Fruit fly (Drosophila melanogaster) whole organism, embryonic: ENCODE measurements around the gene mldr.

ENCODE experiments used
- CG11456 ChIP-seq: fragments of 200-800 bp; sonication (Bioruptor generic); IDR thresholded peaks from 3 replicates; pipeline ENCODE4 v1.3.6; 2022; ENCODE audit warnings: missing biosample characterization, missing genetic modification characterization
- CG11560 ChIP-seq: fragments of 200-800 bp; sonication (Bioruptor generic); IDR thresholded peaks from 3 replicates; pipeline ENCODE4 v1.3.6; 2022; ENCODE audit warnings: missing biosample characterization, missing genetic modification characterization
- CG12071 ChIP-seq: fragments of 200-800 bp; sonication (Bioruptor generic); optimal IDR thresholded peaks from 3 replicates; lab custom pipeline; 2018; ENCODE audit warnings: missing biosample characterization, mild to moderate bottlenecking, missing genetic modification characterization
- CG12155 ChIP-seq: fragments of 200-800 bp; sonication (Bioruptor generic); optimal IDR thresholded peaks from 3 replicates; lab custom pipeline; 2016; ENCODE audit warnings: missing biosample characterization, missing genetic modification characterization
- CG12659 ChIP-seq: fragments of 200-800 bp; sonication (Bioruptor generic); optimal IDR thresholded peaks from 3 replicates; lab custom pipeline; 2017; ENCODE audit warnings: mild to moderate bottlenecking, missing biosample characterization, missing genetic modification reagents, missing genetic modification characterization
- CG13287 ChIP-seq: fragments of 200-800 bp; sonication (Bioruptor generic); IDR thresholded peaks from 2 replicates; pipeline ENCODE4 v1.3.6; 2022; ENCODE audit warnings: missing biosample characterization, missing genetic modification characterization; ENCODE audit not compliant: partially characterized antibody
- CG15011 ChIP-seq: fragments of 200-800 bp; sonication (Bioruptor generic); optimal IDR thresholded peaks from 3 replicates; lab custom pipeline; 2018; ENCODE audit warnings: missing biosample characterization, mild to moderate bottlenecking, missing genetic modification characterization
- CG15269 ChIP-seq: fragments of 200-800 bp; sonication (Bioruptor generic); optimal IDR thresholded peaks from 2 replicates; lab custom pipeline; 2018; ENCODE audit warnings: missing biosample characterization, mild to moderate bottlenecking, missing genetic modification characterization, moderate library complexity
- CG17385 ChIP-seq: fragments of 200-800 bp; sonication (Bioruptor generic); optimal IDR thresholded peaks from 3 replicates; lab custom pipeline; 2018; ENCODE audit warnings: missing biosample characterization, mild to moderate bottlenecking, missing genetic modification characterization
- CG17802 ChIP-seq: fragments of 200-800 bp; sonication (Bioruptor generic); optimal IDR thresholded peaks from 2 replicates; lab custom pipeline; 2018; ENCODE audit warnings: missing biosample characterization, mild to moderate bottlenecking, missing genetic modification characterization, moderate library complexity
- CG2202 ChIP-seq: fragments of 200-800 bp; sonication (Bioruptor generic); optimal IDR thresholded peaks from 2 replicates; lab custom pipeline; 2018; ENCODE audit warnings: missing biosample characterization, mild to moderate bottlenecking, missing genetic modification characterization
- CG3065 ChIP-seq: fragments of 200-800 bp; sonication (Bioruptor generic); optimal IDR thresholded peaks from 2 replicates; lab custom pipeline; 2016; ENCODE audit warnings: missing biosample characterization, missing genetic modification characterization
- CG31388 ChIP-seq: fragments of 200-800 bp; sonication (Bioruptor generic); optimal IDR thresholded peaks from 2 replicates; lab custom pipeline; 2016; ENCODE audit warnings: missing biosample characterization, missing genetic modification characterization
- CG32532 ChIP-seq: fragments of 200-800 bp; sonication (Bioruptor generic); IDR thresholded peaks from 2 replicates; pipeline ENCODE4 v1.3.6; 2022; ENCODE audit warnings: missing biosample characterization, missing genetic modification characterization
- CG4328 ChIP-seq: fragments of 200-800 bp; sonication (Bioruptor generic); optimal IDR thresholded peaks from 3 replicates; lab custom pipeline; 2017; ENCODE audit warnings: missing biosample characterization, missing genetic modification reagents, missing genetic modification characterization
- CG4854 ChIP-seq: fragments of 200-800 bp; sonication (Bioruptor generic); optimal IDR thresholded peaks from 2 replicates; lab custom pipeline; 2016; ENCODE audit warnings: missing biosample characterization, missing genetic modification characterization, inconsistent platforms
- CG5953 ChIP-seq: fragments of 200-800 bp; sonication (Bioruptor generic); IDR thresholded peaks from 2 replicates; pipeline ENCODE4 v1.3.6; 2022; ENCODE audit warnings: missing biosample characterization, missing genetic modification characterization
- CG6254 ChIP-seq: fragments of 200-800 bp; sonication (Bioruptor generic); optimal IDR thresholded peaks from 3 replicates; lab custom pipeline; 2017; ENCODE audit warnings: mild to moderate bottlenecking, missing biosample characterization, missing genetic modification reagents, missing genetic modification characterization
- CG6791 ChIP-seq: fragments of 200-800 bp; sonication (Bioruptor generic); IDR thresholded peaks from 3 replicates; pipeline ENCODE4 v1.3.6; 2022; ENCODE audit warnings: missing biosample characterization, missing genetic modification characterization; ENCODE audit not compliant: partially characterized antibody
- CG6854 ChIP-seq: fragments of 200-800 bp; sonication (Bioruptor generic); optimal IDR thresholded peaks from 3 replicates; lab custom pipeline; 2017; ENCODE audit warnings: missing biosample characterization, mild to moderate bottlenecking, missing genetic modification characterization
- CG7357 ChIP-seq: fragments of 200-800 bp; sonication (Bioruptor generic); IDR thresholded peaks from 3 replicates; pipeline ENCODE4 v1.3.6; 2022; ENCODE audit warnings: missing biosample characterization, missing genetic modification characterization
- CG7786 ChIP-seq: fragments of 200-800 bp; sonication (Bioruptor generic); optimal IDR thresholded peaks from 2 replicates; lab custom pipeline; 2016; ENCODE audit warnings: missing biosample characterization, missing genetic modification characterization
- CG8089 ChIP-seq: fragments of 200-800 bp; sonication (Bioruptor generic); optimal IDR thresholded peaks from 3 replicates; lab custom pipeline; 2016; ENCODE audit warnings: missing biosample characterization, missing genetic modification characterization
- CG8290 ChIP-seq, 3 experiments: fragments of 200-800 bp; sonication (Bioruptor generic); optimal IDR thresholded peaks; 2 replicates each; lab custom pipeline; 2016 to 2019; ENCODE audit warnings: missing biosample characterization in 3 of 3, missing genetic modification characterization in 3 of 3, mild to moderate bottlenecking in 2 of 3, moderate library complexity in 1 of 3
- CG8765 ChIP-seq: fragments of 200-800 bp; sonication (Bioruptor generic); IDR thresholded peaks from 2 replicates; pipeline ENCODE4 v1.3.6; 2022; ENCODE audit warnings: missing biosample characterization, missing genetic modification characterization
- CG9876 ChIP-seq: fragments of 200-800 bp; sonication (Bioruptor generic); optimal IDR thresholded peaks from 2 replicates; lab custom pipeline; 2016; ENCODE audit warnings: missing biosample characterization, missing genetic modification characterization
- D19A ChIP-seq: fragments of 200-800 bp; optimal IDR thresholded peaks from 3 replicates; lab custom pipeline; 2019; ENCODE audit warnings: missing biosample characterization, mild to moderate bottlenecking, missing genetic modification characterization, moderate library complexity
- D19B ChIP-seq: fragments of 200-800 bp; sonication (Bioruptor generic); optimal IDR thresholded peaks from 2 replicates; lab custom pipeline; 2017; ENCODE audit warnings: missing biosample characterization, mild to moderate bottlenecking, missing genetic modification characterization
- E2f1 ChIP-seq: fragments of 200-800 bp; sonication (Bioruptor generic); IDR thresholded peaks from 2 replicates; pipeline ENCODE4 v1.3.6; 2022; ENCODE audit warnings: missing biosample characterization, missing genetic modification characterization
- Ets97D ChIP-seq: fragments of 200-800 bp; sonication (Bioruptor generic); optimal IDR thresholded peaks from 3 replicates; lab custom pipeline; 2016; ENCODE audit warnings: missing biosample characterization, missing genetic modification characterization
- GATAe ChIP-seq: fragments of 200-800 bp; sonication (Bioruptor generic); conservative IDR thresholded peaks from 2 replicates; pipeline ENCODE4 v1.3.6; 2022; ENCODE audit warnings: missing biosample characterization, missing genetic modification characterization
- Hmr ChIP-seq: fragments of 200-800 bp; sonication (Bioruptor generic); optimal IDR thresholded peaks from 3 replicates; lab custom pipeline; 2017; ENCODE audit warnings: mild to moderate bottlenecking, missing biosample characterization, missing genetic modification reagents, missing genetic modification characterization
- Mad ChIP-seq: fragments of 200-800 bp; sonication (Bioruptor generic); optimal IDR thresholded peaks from 2 replicates; lab custom pipeline; 2016; ENCODE audit warnings: missing biosample characterization, missing genetic modification characterization
- Ravus ChIP-seq: fragments of 200-800 bp; sonication (Bioruptor generic); IDR thresholded peaks from 2 replicates; pipeline ENCODE4 v1.3.6; 2022; ENCODE audit warnings: missing biosample characterization, missing genetic modification characterization
- ab ChIP-seq: fragments of 200-800 bp; sonication (Bioruptor generic); optimal IDR thresholded peaks from 2 replicates; lab custom pipeline; 2016; ENCODE audit warnings: missing biosample characterization, missing genetic modification characterization
- bigmax ChIP-seq: fragments of 200-800 bp; sonication (Bioruptor generic); optimal IDR thresholded peaks from 2 replicates; lab custom pipeline; 2018; ENCODE audit warnings: missing biosample characterization, mild to moderate bottlenecking, missing genetic modification characterization
- chinmo ChIP-seq: fragments of 200-800 bp; sonication (Bioruptor generic); IDR thresholded peaks from 4 replicates; pipeline ENCODE4 v1.3.6; 2022; ENCODE audit warnings: missing biosample characterization, missing genetic modification characterization; ENCODE audit not compliant: partially characterized antibody
- ci ChIP-seq: fragments of 200-800 bp; sonication (Bioruptor generic); IDR thresholded peaks from 3 replicates; pipeline ENCODE4 v1.3.6; 2022; ENCODE audit warnings: missing biosample characterization, missing genetic modification characterization
- hb ChIP-seq: fragments of 200-800 bp; sonication (Bioruptor generic); IDR thresholded peaks from 3 replicates; pipeline ENCODE4 v1.3.6; 2022; ENCODE audit warnings: missing biosample characterization, missing genetic modification characterization; ENCODE audit not compliant: partially characterized antibody
- her ChIP-seq: fragments of 200-800 bp; sonication (Bioruptor generic); optimal IDR thresholded peaks from 2 replicates; lab custom pipeline; 2016; ENCODE audit warnings: missing biosample characterization, missing genetic modification characterization
- ind ChIP-seq: fragments of 200-800 bp; sonication (Bioruptor generic); optimal IDR thresholded peaks from 3 replicates; lab custom pipeline; 2016; ENCODE audit warnings: missing biosample characterization, missing genetic modification characterization
- lilli ChIP-seq: fragments of 200-800 bp; sonication (Bioruptor generic); optimal IDR thresholded peaks from 3 replicates; lab custom pipeline; 2016; ENCODE audit warnings: missing biosample characterization, missing genetic modification characterization
- nau ChIP-seq: fragments of 200-800 bp; sonication (Bioruptor generic); optimal IDR thresholded peaks from 3 replicates; lab custom pipeline; 2017; ENCODE audit warnings: missing biosample characterization, mild to moderate bottlenecking, missing genetic modification characterization, missing genetic modification reagents
- otp ChIP-seq: fragments of 200-800 bp; sonication (Bioruptor generic); IDR thresholded peaks from 3 replicates; pipeline ENCODE4, ENCODE4 v1.3.6; 2022; ENCODE audit warnings: missing biosample characterization, missing genetic modification characterization
- pros ChIP-seq: fragments of 200-800 bp; sonication (Bioruptor generic); optimal IDR thresholded peaks from 3 replicates; lab custom pipeline; 2019; ENCODE audit warnings: missing biosample characterization, mild to moderate bottlenecking, missing genetic modification characterization, moderate library complexity
- ranshi ChIP-seq: fragments of 200-800 bp; sonication (Bioruptor generic); IDR thresholded peaks from 2 replicates; pipeline ENCODE4 v1.3.6; 2022; ENCODE audit warnings: missing biosample characterization, missing genetic modification characterization
- tio ChIP-seq: fragments of 200-800 bp; sonication (Bioruptor generic); optimal IDR thresholded peaks from 2 replicates; lab custom pipeline; 2017; ENCODE audit warnings: missing biosample characterization, missing genetic modification characterization, inconsistent platforms
- tup ChIP-seq: fragments of 200-800 bp; sonication (Bioruptor generic); optimal IDR thresholded peaks from 2 replicates; lab custom pipeline; 2016; ENCODE audit warnings: missing biosample characterization, mild to moderate bottlenecking, missing genetic modification characterization, moderate library complexity
- unc-4 ChIP-seq: fragments of 200-800 bp; sonication (Bioruptor generic); IDR thresholded peaks from 2 replicates; pipeline ENCODE4 v1.3.6; 2022; ENCODE audit warnings: missing biosample characterization, missing genetic modification characterization; ENCODE audit not compliant: partially characterized antibody
- wor ChIP-seq: fragments of 200-800 bp; sonication (Bioruptor generic); IDR thresholded peaks from 2 replicates; pipeline ENCODE4 v1.3.6; 2022; ENCODE audit warnings: missing biosample characterization, missing genetic modification characterization

Gene mldr

dm6 chrX:6295129-6295539 lies 4.0 kb downstream of the mldr start, which contains the start of the genes CG15891 and CG3815 (continued):
- TF ChIP-seq CG8290 (GFP tag; optimal IDR thresholded peaks at IDR 0.05; lab: Kevin White, UChicago) (peak; percentile 46), CG8290 (tag; optimal IDR thresholded peaks at IDR 0.05; lab: Kevin White, UChicago) (no peak), CG5953 (no peak), CG7786 (peak; percentile 45), CG32532 (GFP tag; lab: Robert Waterston, UW) (peak; percentile 71), CG15269 (tag; lab: Kevin White, UChicago) (no peak), CG12155 (GFP tag; lab: Kevin White, UChicago) (peak; percentile 81), CG17385 (GFP tag; lab: Kevin White, UChicago) (no peak), tup (GFP tag; lab: Kevin White, UChicago) (no peak), wor (GFP tag; lab: Robert Waterston, UW) (no peak), CG11456 (GFP tag; lab: Robert Waterston, UW) (peak; percentile 39; the same call in 1 of the 3 replicates), ranshi (peak; percentile 36; the same call in 1 of the 2 replicates), her (GFP tag; lab: Kevin White, UChicago) (peak; percentile 23), CG12071 (GFP tag; lab: Kevin White, UChicago) (no peak), CG8765 (0 out of 2 replicates have a peak, but pooled peaks have one; percentile 27), pros (GFP tag; lab: Kevin White, UChicago) (no peak), lilli (GFP tag; lab: Kevin White, UChicago) (peak; percentile 68), ab (GFP tag; lab: Kevin White, UChicago) (no peak), Mad (GFP tag; lab: Kevin White, UChicago) (peak; percentile 12), ci (0 out of 3 replicates have a peak, but pooled peaks have one; percentile 40), GATAe (GFP tag; lab: Robert Waterston, UW) (0 out of 2 replicates have a peak, but pooled peaks have one; percentile 25), CG15011 (GFP tag; lab: Kevin White, UChicago) (no peak), hb (GFP tag; lab: Robert Waterston, UW) (no peak), tio (GFP tag; lab: Kevin White, UChicago) (no peak), Ets97D (GFP tag; lab: Kevin White, UChicago) (peak; percentile 57), Hmr (GFP tag; lab: Kevin White, UChicago) (no peak), CG17802 (tag; lab: Kevin White, UChicago) (peak; percentile 35), ind (peak; percentile 57), CG9876 (GFP tag; lab: Kevin White, UChicago) (no peak), CG8089 (GFP tag; lab: Kevin White, UChicago) (no peak), E2f1 (GFP tag; lab: Robert Waterston, UW) (0 out of 2 replicates have a peak, but pooled peaks have one; percentile 12), otp (GFP tag; lab: Robert Waterston, UW) (no peak), unc-4 (GFP tag; lab: Robert Waterston, UW) (peak; percentile 59; the same call in 1 of the 2 replicates), D19A (tag; lab: Kevin White, UChicago) (no peak), Ravus (GFP tag; lab: Robert Waterston, UW) (no peak), CG12659 (GFP tag; lab: Kevin White, UChicago) (peak; percentile 71), CG13287 (GFP tag; lab: Robert Waterston, UW) (peak; percentile 51; the same call in 1 of the 2 replicates), CG4328 (GFP tag; lab: Kevin White, UChicago) (no peak), CG4854 (GFP tag; lab: Kevin White, UChicago) (no peak), D19B (GFP tag; lab: Kevin White, UChicago) (no peak), CG11560 (tag; lab: Robert Waterston, UW) (no peak), nau (GFP tag; lab: Kevin White, UChicago) (no peak), CG7357 (GFP tag; lab: Robert Waterston, UW) (peak; percentile 62; the same call in 2 of the 3 replicates), CG3065 (no peak), chinmo (GFP tag; lab: Robert Waterston, UW) (0 out of 4 replicates have a peak, but pooled peaks have one; percentile 34), bigmax (GFP tag; lab: Kevin White, UChicago) (no peak), CG6854 (GFP tag; lab: Kevin White, UChicago) (no peak), CG6791 (0 out of 3 replicates have a peak, but pooled peaks have one; percentile 39), CG6254 (GFP tag; lab: Kevin White, UChicago) (no peak), CG2202 (tag; lab: Kevin White, UChicago) (no peak), CG31388 (GFP tag; lab: Kevin White, UChicago) (no peak)
